Worm (Caenorhabditis elegans): ENCODE data around the gene ins-12.

ins-12 gene

DNA sequence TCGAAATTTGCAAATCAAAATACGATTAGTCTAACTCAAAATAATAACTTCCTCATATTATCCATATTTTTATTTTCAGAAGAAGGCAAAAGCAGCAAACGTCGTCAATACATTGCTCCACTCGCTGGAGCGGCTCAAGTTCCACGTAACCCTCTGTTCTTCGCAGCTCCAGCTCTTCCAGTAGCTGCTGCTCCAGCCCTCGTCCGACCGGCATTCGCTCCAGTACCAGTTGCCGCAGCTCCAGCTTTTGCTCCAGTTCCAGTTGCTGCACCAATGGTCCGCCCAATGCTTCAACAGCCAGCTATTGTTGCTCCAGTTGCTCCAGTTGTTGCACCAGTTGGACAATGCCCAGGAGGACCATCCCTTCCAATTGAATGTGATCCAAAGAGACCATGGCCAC lies 24.3 kb downstream of the ins-12 start:
- peak; percentile 76 for TF ChIP-seq egrh-3 (GFP tag; IDR thresholded peaks at IDR 0.05)
- peak; percentile 74; the same call in 1 of the 2 replicates for TF ChIP-seq zfh-2 (GFP tag; conservative IDR thresholded peaks at IDR 0.05)
- TF ChIP-seq lag-1 (GFP tag; IDR thresholded peaks at IDR 0.05), result no peak
- no peak for TF ChIP-seq sdz-38 (tag; optimal IDR thresholded peaks at IDR 0.05)
- no peak for TF ChIP-seq madf-8 (GFP tag; conservative IDR thresholded peaks at IDR 0.05)
- TF ChIP-seq ekl-4 (GFP tag; IDR thresholded peaks at IDR 0.05), result no peak

DNA sequence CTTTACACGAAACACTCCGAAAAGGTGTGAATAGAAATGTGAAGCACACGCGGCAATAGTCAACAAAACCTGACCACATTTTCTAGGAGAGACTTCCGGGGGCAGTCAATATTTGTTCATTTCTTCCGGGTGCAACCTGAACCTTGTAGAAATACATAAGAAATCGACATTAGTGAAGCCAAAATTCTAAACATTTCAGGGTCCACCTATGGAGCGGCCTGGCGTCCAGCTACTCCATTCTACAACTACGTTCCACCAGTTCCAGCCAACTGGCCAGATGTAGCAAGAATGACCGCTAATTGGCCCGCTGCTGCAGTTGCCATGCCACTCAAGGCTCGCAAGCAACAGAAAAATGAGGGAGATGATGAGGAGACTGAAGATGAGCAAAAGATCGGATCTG lies 24.8 kb downstream of the ins-12 start:
- TF ChIP-seq bed-1 (GFP tag; IDR thresholded peaks at IDR 0.05) (0 out of 2 replicates have a peak, but pooled peaks have one; percentile 56), snpc-1.3 (tag; optimal IDR thresholded peaks at IDR 0.05; ENCODE audit: insufficient read depth) (no peak)

DNA sequence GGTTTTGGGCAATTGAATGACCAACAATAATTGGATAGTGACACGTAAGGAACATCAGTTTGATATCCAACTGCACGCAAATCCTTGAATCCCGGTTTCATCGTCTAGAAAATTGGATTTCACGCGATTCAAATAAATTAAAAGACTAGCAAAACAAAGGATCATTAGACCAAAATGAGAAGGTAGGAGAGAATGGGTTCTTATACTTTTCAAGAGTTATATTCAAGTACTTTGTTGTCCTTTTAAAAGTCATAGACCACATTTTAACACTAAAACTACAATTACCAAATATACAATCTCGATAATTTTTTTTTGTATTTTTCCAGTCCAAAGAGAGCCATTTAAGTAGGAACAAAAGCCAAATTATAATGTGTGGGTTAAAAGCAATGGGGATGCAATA lies 27.9 kb downstream of the ins-12 start, which contains the start of gene T25E4.2:
TSS of gene T25E4.2 (minus strand) at position 101 of the 400 bp plus-strand sequence.
- TF ChIP-seq ceh-40 (GFP tag; IDR thresholded peaks at IDR 0.05) (no peak), chd-7 (tag; optimal IDR thresholded peaks at IDR 0.05) (no peak), egl-44 (GFP tag; IDR thresholded peaks at IDR 0.05) (no peak), madf-3 (GFP tag; IDR thresholded peaks at IDR 0.05) (no peak), zfh-2 (GFP tag; conservative IDR thresholded peaks at IDR 0.05) (no peak), ZK185.1 (tag; optimal IDR thresholded peaks at IDR 0.05; ENCODE audit: poor library complexity, severe bottlenecking) (no peak), ceh-27 (GFP tag; optimal IDR thresholded peaks at IDR 0.05) (no peak), ztf-28 (GFP tag; IDR thresholded peaks at IDR 0.05) (no peak), F55B11.4 (tag; optimal IDR thresholded peaks at IDR 0.05; ENCODE audit: borderline replicate concordance, insufficient read depth) (no peak), gei-17 (GFP tag; optimal IDR thresholded peaks at IDR 0.05) (no peak), atf-7 (tag; optimal IDR thresholded peaks at IDR 0.05) (no peak), Y53G8AR.9 (GFP tag; conservative IDR thresholded peaks at IDR 0.05) (no peak), him-1 (tag; optimal IDR thresholded peaks at IDR 0.05) (no peak), rec-8 (tag; optimal IDR thresholded peaks at IDR 0.05) (no peak)

DNA sequence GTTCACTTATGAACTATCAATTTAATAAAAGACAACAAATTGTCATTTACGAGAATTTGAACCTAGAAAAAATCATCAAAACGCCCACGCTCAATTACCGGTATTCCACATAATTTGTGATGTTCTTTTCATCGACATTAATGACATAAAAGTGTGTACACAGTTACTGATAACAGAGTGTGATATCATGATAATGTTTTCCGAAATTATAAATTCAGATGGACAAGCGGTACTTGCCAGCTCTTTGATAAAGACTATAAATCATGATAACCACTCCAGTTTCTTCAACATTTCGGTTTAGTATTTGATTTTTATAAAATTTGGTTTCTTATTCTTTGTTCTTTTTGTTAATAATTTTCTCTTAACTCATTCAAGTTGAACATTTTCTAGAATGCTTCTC lies 31.4 kb downstream of the ins-12 start, which contains the start of gene lys-8:
TSS of gene lys-8 (plus strand) at position 391 of the 400 bp plus-strand sequence.
- TF ChIP-seq nhr-80 (tag; optimal IDR thresholded peaks at IDR 0.05) (peak; percentile 93), ets-4 (GFP tag; optimal IDR thresholded peaks at IDR 0.05) (peak; percentile 44), dox-1 (GFP tag; IDR thresholded peaks at IDR 0.05) (peak; percentile 46; the same call in 1 of the 2 replicates), snpc-4 (GFP tag; optimal IDR thresholded peaks at IDR 0.05) (no peak), snpc-4 (tag; optimal IDR thresholded peaks at IDR 0.05) (peak in 1 of 4 experiments; percentile 49), sdz-38 (tag; optimal IDR thresholded peaks at IDR 0.05) (no peak), hsf-1 (GFP tag; IDR thresholded peaks at IDR 0.05) (no peak), chd-7 (tag; optimal IDR thresholded peaks at IDR 0.05) (no peak), C17E4.6 (GFP tag; IDR thresholded peaks at IDR 0.05) (no peak), F22D6.2 (tag; optimal IDR thresholded peaks at IDR 0.05) (no peak), madf-10 (tag; optimal IDR thresholded peaks at IDR 0.05) (no peak), B0261.1 (tag; optimal IDR thresholded peaks at IDR 0.05) (no peak), let-607 (tag; optimal IDR thresholded peaks at IDR 0.05) (peak in 1 of 2 experiments; percentile 13), lin-54 (GFP tag; optimal IDR thresholded peaks at IDR 0.05) (no peak)

All from whole organism, young adult.